Worm (Caenorhabditis elegans) whole organism, mixed stage, embryonic: ENCODE data around the gene irk-3.

ENCODE experiments used
- blmp-1 ChIP-seq: fragments of 150-350 bp; optimal IDR thresholded peaks from 2 replicates; lab custom pipeline; 2014; ENCODE audit warnings: missing biosample characterization, missing genetic modification characterization
- ceh-43 ChIP-seq: fragments of 200-800 bp; sonication (Bioruptor generic); optimal IDR thresholded peaks from 2 replicates; lab custom pipeline; 2018; ENCODE audit warnings: mild to moderate bottlenecking, missing genetic modification characterization, moderate library complexity, missing compliant biosample characterization
- ces-1 ChIP-seq: fragments of 150-350 bp; optimal IDR thresholded peaks from 2 replicates; lab custom pipeline; 2014; ENCODE audit warnings: missing biosample characterization, missing genetic modification reagents, missing genetic modification characterization
- elt-3 ChIP-seq: fragments of 150-350 bp; optimal IDR thresholded peaks from 2 replicates; lab custom pipeline; 2014; ENCODE audit warnings: missing biosample characterization, missing genetic modification characterization
- lsy-2 ChIP-seq: fragments of 150-350 bp; optimal IDR thresholded peaks from 2 replicates; lab custom pipeline; 2014; ENCODE audit warnings: missing biosample characterization, missing genetic modification characterization
- sem-2 ChIP-seq: fragments of 200-800 bp; sonication (Bioruptor generic); optimal IDR thresholded peaks from 2 replicates; lab custom pipeline; 2018; ENCODE audit warnings: mild to moderate bottlenecking, missing genetic modification characterization, missing compliant biosample characterization
- snpc-4 ChIP-seq: fragments of 150-350 bp; optimal IDR thresholded peaks from 2 replicates; lab custom pipeline; 2014; ENCODE audit warnings: missing biosample characterization, missing genetic modification characterization
- tbx-8 ChIP-seq: fragments of 200-800 bp; sonication (Bioruptor generic); optimal IDR thresholded peaks from 2 replicates; lab custom pipeline; 2018; ENCODE audit warnings: mild to moderate bottlenecking, missing genetic modification characterization, moderate library complexity, missing compliant biosample characterization
- unc-39 ChIP-seq: fragments of 150-350 bp; optimal IDR thresholded peaks from 2 replicates; lab custom pipeline; 2014; ENCODE audit warnings: missing biosample characterization, missing genetic modification characterization
- unc-62 ChIP-seq: fragments of 150-350 bp; optimal IDR thresholded peaks from 2 replicates; lab custom pipeline; 2014; ENCODE audit warnings: missing biosample characterization, missing genetic modification reagents, missing genetic modification characterization

DNA sequence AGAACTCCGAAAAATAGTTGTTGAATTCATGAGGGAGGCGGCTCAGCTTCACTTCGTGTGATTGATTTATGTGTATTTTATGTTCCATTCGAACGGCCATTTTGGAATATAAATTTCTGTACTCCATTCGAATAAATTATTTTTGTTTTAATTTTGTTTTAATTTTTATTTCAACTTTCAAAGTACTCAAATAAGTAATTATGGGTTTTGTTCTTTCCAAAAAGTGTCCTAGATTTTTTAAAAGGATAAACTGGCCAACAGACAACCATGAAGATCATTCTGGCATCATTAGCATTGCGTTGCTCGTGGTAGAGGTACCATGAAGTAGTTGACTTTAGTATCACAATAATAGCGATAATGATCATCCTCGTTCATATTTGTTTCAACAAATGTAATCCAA lies 43.6 kb downstream of the irk-3 start:
- no peak for TF ChIP-seq tbx-8
- TF ChIP-seq blmp-1: no peak
- no peak for TF ChIP-seq unc-39 (tag; lab: Kevin White, UChicago)
- TF ChIP-seq snpc-4 (tag; lab: Kevin White, UChicago): no peak
- TF ChIP-seq ceh-43: no peak
- no peak for TF ChIP-seq lsy-2 (tag; lab: Kevin White, UChicago)
- TF ChIP-seq unc-62 (GFP tag; lab: Kevin White, UChicago): no peak
- TF ChIP-seq ces-1: no peak
- TF ChIP-seq sem-2 (GFP tag; lab: Kevin White, UChicago): no peak
- no peak for TF ChIP-seq elt-3
